Fruit fly (Drosophila melanogaster) whole organism, embryonic: ENCODE results near the gene CG16789.

Experiments
- Awh ChIP-seq: fragments of 200-800 bp; sonication (Bioruptor generic); IDR thresholded peaks from 2 replicates; pipeline ENCODE4, ENCODE4 v1.3.6; 2022; ENCODE audit warnings: missing biosample characterization, missing genetic modification characterization
- Bgb ChIP-seq: fragments of 200-800 bp; sonication (Bioruptor generic); IDR thresholded peaks from 2 replicates; pipeline ENCODE4 v1.3.6; 2022; ENCODE audit warnings: missing biosample characterization, missing genetic modification characterization; ENCODE audit not compliant: partially characterized antibody
- Blimp-1 ChIP-seq: fragments of 200-800 bp; sonication (Bioruptor generic); optimal IDR thresholded peaks from 3 replicates; lab custom pipeline; 2018; ENCODE audit warnings: missing biosample characterization, missing genetic modification characterization, mild to moderate bottlenecking, moderate library complexity, missing genetic modification reagents
- BtbVII ChIP-seq: fragments of 200-800 bp; sonication (Bioruptor generic); optimal IDR thresholded peaks from 3 replicates; lab custom pipeline; 2017; ENCODE audit warnings: missing biosample characterization, mild to moderate bottlenecking, missing genetic modification characterization
- CG1024 ChIP-seq: fragments of 200-800 bp; sonication (Bioruptor generic); IDR thresholded peaks from 2 replicates; pipeline ENCODE4 v1.3.6; 2022; ENCODE audit warnings: missing biosample characterization, missing genetic modification characterization
- CG14860 ChIP-seq: fragments of 200-800 bp; sonication (Bioruptor generic); IDR thresholded peaks from 3 replicates; pipeline ENCODE4 v1.3.6; 2022; ENCODE audit warnings: missing biosample characterization, missing genetic modification characterization; ENCODE audit not compliant: partially characterized antibody
- CG16813 ChIP-seq: fragments of 200-800 bp; sonication (Bioruptor generic); IDR thresholded peaks from 3 replicates; pipeline ENCODE4 v1.3.6; 2022; ENCODE audit warnings: missing biosample characterization, missing genetic modification characterization; ENCODE audit not compliant: partially characterized antibody
- CG16863 ChIP-seq: fragments of 200-800 bp; sonication (Bioruptor generic); optimal IDR thresholded peaks from 3 replicates; lab custom pipeline; 2016; ENCODE audit warnings: missing biosample characterization, missing genetic modification characterization
- CG18599 ChIP-seq: fragments of 200-800 bp; sonication (Bioruptor generic); optimal IDR thresholded peaks from 3 replicates; lab custom pipeline; 2017; ENCODE audit warnings: missing biosample characterization, missing genetic modification characterization, mild to moderate bottlenecking, moderate library complexity, missing genetic modification reagents
- CG2116 ChIP-seq: fragments of 200-800 bp; sonication (Bioruptor generic); optimal IDR thresholded peaks from 3 replicates; lab custom pipeline; 2018; ENCODE audit warnings: missing biosample characterization, mild to moderate bottlenecking, missing genetic modification characterization
- CG30431 ChIP-seq: fragments of 200-800 bp; sonication (Bioruptor generic); optimal IDR thresholded peaks from 2 replicates; lab custom pipeline; 2017; ENCODE audit warnings: missing biosample characterization, missing genetic modification characterization
- CG31441 ChIP-seq: fragments of 200-800 bp; sonication (Bioruptor generic); IDR thresholded peaks from 2 replicates; pipeline ENCODE4 v1.3.6; 2022; ENCODE audit warnings: missing biosample characterization, missing genetic modification characterization
- CG3163 ChIP-seq: fragments of 200-800 bp; sonication (Bioruptor generic); optimal IDR thresholded peaks from 3 replicates; lab custom pipeline; 2016; ENCODE audit warnings: missing biosample characterization, missing genetic modification characterization
- CG7963 ChIP-seq: fragments of 200-800 bp; sonication (Bioruptor generic); IDR thresholded peaks from 3 replicates; pipeline ENCODE4 v1.3.6; 2022; ENCODE audit warnings: missing biosample characterization, missing genetic modification characterization; ENCODE audit not compliant: partially characterized antibody
- Dek ChIP-seq: fragments of 200-800 bp; sonication (Bioruptor generic); optimal IDR thresholded peaks from 3 replicates; lab custom pipeline; 2019; ENCODE audit warnings: missing biosample characterization, mild to moderate bottlenecking, missing genetic modification characterization, moderate library complexity
- Dll ChIP-seq: fragments of 200-800 bp; sonication (Bioruptor generic); IDR thresholded peaks from 4 replicates; pipeline ENCODE4 v1.3.6; 2022; ENCODE audit warnings: missing biosample characterization, missing genetic modification characterization; ENCODE audit not compliant: partially characterized antibody
- Drgx ChIP-seq: fragments of 200-800 bp; sonication (Bioruptor generic); IDR thresholded peaks from 2 replicates; pipeline ENCODE4 v1.3.6; 2022; ENCODE audit warnings: missing biosample characterization, missing genetic modification characterization
- HLH4C ChIP-seq: fragments of 200-800 bp; sonication (Bioruptor generic); IDR thresholded peaks from 3 replicates; pipeline ENCODE4 v1.3.6; 2022; ENCODE audit warnings: missing biosample characterization, missing genetic modification characterization; ENCODE audit not compliant: partially characterized antibody
- Med ChIP-seq: fragments of 200-800 bp; sonication (Bioruptor generic); peaks from one replicate; lab custom pipeline; 2016; ENCODE audit warnings: missing biosample characterization, missing genetic modification characterization, mild to moderate bottlenecking, inconsistent platforms, moderate library complexity
- Pdp1 ChIP-seq, 2 experiments: fragments of 200-800 bp; sonication (Bioruptor generic); optimal IDR thresholded peaks; 3 replicates each; lab custom pipeline; 2016; ENCODE audit warnings: missing biosample characterization in 2 of 2, missing genetic modification characterization in 2 of 2, mild to moderate bottlenecking in 1 of 2, moderate library complexity in 1 of 2
- Poxn ChIP-seq: fragments of 200-800 bp; sonication (Bioruptor generic); IDR thresholded peaks from 2 replicates; pipeline ENCODE4 v1.3.6; 2022; ENCODE audit warnings: missing biosample characterization, missing genetic modification characterization
- Scr ChIP-seq: fragments of 200-800 bp; sonication (Bioruptor generic); IDR thresholded peaks from 2 replicates; pipeline ENCODE4 v1.3.6; 2022; ENCODE audit warnings: missing biosample characterization, missing genetic modification characterization; ENCODE audit not compliant: partially characterized antibody
- TFAM ChIP-seq: fragments of 200-800 bp; sonication (Bioruptor generic); optimal IDR thresholded peaks from 2 replicates; lab custom pipeline; 2017; ENCODE audit warnings: missing biosample characterization, missing genetic modification characterization, inconsistent platforms
- abd-A ChIP-seq: fragments of 200-800 bp; sonication (Bioruptor generic); optimal IDR thresholded peaks from 3 replicates; lab custom pipeline; 2019; ENCODE audit warnings: missing biosample characterization, mild to moderate bottlenecking, missing genetic modification characterization, moderate library complexity
- amos ChIP-seq: fragments of 200-800 bp; sonication (Bioruptor generic); IDR thresholded peaks from 2 replicates; pipeline ENCODE4 v1.3.6; 2022; ENCODE audit warnings: missing biosample characterization, missing genetic modification characterization; ENCODE audit not compliant: partially characterized antibody
- bbx ChIP-seq: fragments of 200-800 bp; sonication (Bioruptor generic); IDR thresholded peaks from 2 replicates; pipeline ENCODE4 v1.3.6; 2022; ENCODE audit warnings: missing biosample characterization, missing genetic modification characterization; ENCODE audit not compliant: partially characterized antibody
- bcd ChIP-seq: fragments of 200-800 bp; sonication (Bioruptor generic); optimal IDR thresholded peaks from 2 replicates; lab custom pipeline; 2017; ENCODE audit warnings: missing biosample characterization, mild to moderate bottlenecking, missing genetic modification characterization
- cas ChIP-seq: fragments of 200-800 bp; sonication (Bioruptor generic); IDR thresholded peaks from 2 replicates; pipeline ENCODE4 v1.3.6; 2022; ENCODE audit warnings: missing biosample characterization, missing genetic modification characterization
- dmrt11E ChIP-seq: fragments of 200-800 bp; sonication (Bioruptor generic); optimal IDR thresholded peaks from 3 replicates; lab custom pipeline; 2018; ENCODE audit warnings: missing biosample characterization, mild to moderate bottlenecking, missing genetic modification characterization, moderate library complexity
- gem ChIP-seq: fragments of 200-800 bp; sonication (Bioruptor generic); optimal IDR thresholded peaks from 2 replicates; lab custom pipeline; 2019; ENCODE audit warnings: missing biosample characterization, mild to moderate bottlenecking, missing genetic modification characterization, moderate library complexity
- grn ChIP-seq: fragments of 200-800 bp; sonication (Bioruptor generic); optimal IDR thresholded peaks from 3 replicates; lab custom pipeline; 2017; ENCODE audit warnings: missing biosample characterization, missing genetic modification characterization
- hb ChIP-seq: fragments of 200-800 bp; sonication (Bioruptor generic); IDR thresholded peaks from 3 replicates; pipeline ENCODE4 v1.3.6; 2022; ENCODE audit warnings: missing biosample characterization, missing genetic modification characterization; ENCODE audit not compliant: partially characterized antibody
- jumu ChIP-seq: fragments of 200-800 bp; sonication (Bioruptor generic); optimal IDR thresholded peaks from 3 replicates; lab custom pipeline; 2016; ENCODE audit warnings: missing biosample characterization, missing genetic modification characterization
- kay ChIP-seq: fragments of 200-800 bp; sonication (Bioruptor generic); optimal IDR thresholded peaks from 2 replicates; lab custom pipeline; 2016; ENCODE audit warnings: missing biosample characterization, missing genetic modification characterization
- nerfin-1 ChIP-seq: fragments of 200-800 bp; sonication (Bioruptor generic); optimal IDR thresholded peaks from 3 replicates; lab custom pipeline; 2019; ENCODE audit warnings: missing biosample characterization, mild to moderate bottlenecking, missing genetic modification characterization, moderate library complexity
- nerfin-2 ChIP-seq: fragments of 200-800 bp; sonication (Bioruptor generic); IDR thresholded peaks from 2 replicates; pipeline ENCODE4 v1.3.6; 2022; ENCODE audit warnings: missing biosample characterization, missing genetic modification characterization; ENCODE audit not compliant: partially characterized antibody
- oc ChIP-seq: fragments of 200-800 bp; sonication (Bioruptor generic); optimal IDR thresholded peaks from 2 replicates; lab custom pipeline; 2018; ENCODE audit warnings: missing biosample characterization, mild to moderate bottlenecking, missing genetic modification characterization, moderate library complexity
- salm ChIP-seq: fragments of 200-800 bp; sonication (Bioruptor generic); optimal IDR thresholded peaks from 2 replicates; lab custom pipeline; 2018; ENCODE audit warnings: missing biosample characterization, mild to moderate bottlenecking, missing genetic modification characterization
- schlank ChIP-seq: fragments of 200-800 bp; sonication (Bioruptor generic); optimal IDR thresholded peaks from 2 replicates; lab custom pipeline; 2018; ENCODE audit warnings: missing biosample characterization, mild to moderate bottlenecking, missing genetic modification characterization
- sens ChIP-seq: fragments of 200-800 bp; sonication (Bioruptor generic); peaks from one replicate; lab custom pipeline; 2016; ENCODE audit warnings: missing biosample characterization, missing genetic modification characterization
- tna ChIP-seq: fragments of 200-800 bp; sonication (Bioruptor generic); IDR thresholded peaks from 2 replicates; pipeline ENCODE4 v1.3.6; 2022; ENCODE audit warnings: missing biosample characterization, missing genetic modification characterization; ENCODE audit not compliant: partially characterized antibody
- vnd ChIP-seq: fragments of 200-800 bp; sonication (Bioruptor generic); IDR thresholded peaks from 3 replicates; pipeline ENCODE4 v1.3.6; 2022; ENCODE audit warnings: missing biosample characterization, missing genetic modification characterization; ENCODE audit not compliant: partially characterized antibody
- vvl ChIP-seq: fragments of 200-800 bp; sonication (Bioruptor generic); IDR thresholded peaks from 2 replicates; pipeline ENCODE4 v1.3.6; 2022; ENCODE audit warnings: missing biosample characterization, missing genetic modification characterization

CG16789 gene

dm6 chr3R:9606913-9607804 lies 41.2 kb downstream of the CG16789 start:
- peak; percentile 14 for TF ChIP-seq Med
- TF ChIP-seq CG3163 (GFP tag; lab: Kevin White, UChicago): no peak
- TF ChIP-seq Awh (GFP tag; lab: Robert Waterston, UW): peak; percentile 90
- TF ChIP-seq vvl (GFP tag; lab: Robert Waterston, UW): peak; percentile 19; the same call in 1 of the 2 replicates
- TF ChIP-seq Pdp1 (GFP tag; optimal IDR thresholded peaks at IDR 0.05; lab: Kevin White, UChicago): no peak
- peak; percentile 62 for TF ChIP-seq sens (GFP tag; lab: Kevin White, UChicago)
- TF ChIP-seq schlank (tag; lab: Kevin White, UChicago): no peak
- TF ChIP-seq bcd (GFP tag; lab: Kevin White, UChicago): no peak
- no peak for TF ChIP-seq CG31441 (GFP tag; lab: Robert Waterston, UW)
- TF ChIP-seq abd-A (tag; lab: Kevin White, UChicago): peak; percentile 71
- peak; percentile 11 for TF ChIP-seq oc (tag; lab: Kevin White, UChicago)
- TF ChIP-seq CG2116 (GFP tag; lab: Kevin White, UChicago): no peak
- peak; percentile 46 for TF ChIP-seq grn (GFP tag; lab: Kevin White, UChicago)
- TF ChIP-seq Blimp-1 (GFP tag; lab: Kevin White, UChicago): peak; percentile 5

dm6 chr3R:9608206-9608605 lies 42.2 kb downstream of the CG16789 start:
- no peak for TF ChIP-seq Poxn (GFP tag; lab: Robert Waterston, UW)
- peak; percentile 40; the same call in 1 of the 2 replicates for TF ChIP-seq Bgb
- TF ChIP-seq Drgx (GFP tag; lab: Robert Waterston, UW): 0 out of 2 replicates have a peak, but pooled peaks have one; percentile 15
- TF ChIP-seq cas (GFP tag; lab: Robert Waterston, UW): no peak
- TF ChIP-seq tna: peak; percentile 78
- TF ChIP-seq CG16863 (GFP tag; lab: Kevin White, UChicago): no peak
- no peak for TF ChIP-seq Dek (tag; lab: Kevin White, UChicago)
- peak; percentile 48; the same call in 1 of the 2 replicates for TF ChIP-seq Scr (GFP tag; lab: Robert Waterston, UW)
- peak; percentile 68; the same call in 2 of the 3 replicates for TF ChIP-seq CG14860 (GFP tag; lab: Robert Waterston, UW)
- peak; percentile 60 for TF ChIP-seq CG16813
- TF ChIP-seq HLH4C: peak; percentile 87
- TF ChIP-seq bbx (GFP tag; lab: Robert Waterston, UW): peak; percentile 31; the same call in 1 of the 2 replicates
- TF ChIP-seq hb: 0 out of 3 replicates have a peak, but pooled peaks have one; percentile 20
- TF ChIP-seq Dll (GFP tag; lab: Robert Waterston, UW): 0 out of 4 replicates have a peak, but pooled peaks have one; percentile 19
- TF ChIP-seq Med: peak; percentile 17
- TF ChIP-seq Pdp1 (GFP tag; optimal IDR thresholded peaks at IDR 0.05; lab: Kevin White, UChicago): peak in 1 of 2 experiments; percentile 67
- peak; percentile 50; the same call in 2 of the 3 replicates for TF ChIP-seq vnd (GFP tag; lab: Robert Waterston, UW)
- peak; percentile 58; the same call in 1 of the 3 replicates for TF ChIP-seq CG7963 (GFP tag; lab: Robert Waterston, UW)
- no peak for TF ChIP-seq dmrt11E (tag; lab: Kevin White, UChicago)
- TF ChIP-seq nerfin-2 (GFP tag; lab: Robert Waterston, UW): peak; percentile 62

dm6 chr3R:9612217-9612616 lies 46.2 kb downstream of the CG16789 start:
- TF ChIP-seq bbx (GFP tag; lab: Robert Waterston, UW) (peak; percentile 33; the same call in 1 of the 2 replicates), amos (GFP tag; lab: Robert Waterston, UW) (no peak), Med (peak; percentile 63), CG18599 (GFP tag; lab: Kevin White, UChicago) (peak; percentile 10), salm (tag; lab: Kevin White, UChicago) (no peak), CG30431 (GFP tag; lab: Kevin White, UChicago) (no peak), nerfin-1 (tag; lab: Kevin White, UChicago) (no peak), kay (GFP tag; lab: Kevin White, UChicago) (no peak), gem (tag; lab: Kevin White, UChicago) (peak; percentile 20), jumu (no peak), TFAM (GFP tag; lab: Kevin White, UChicago) (no peak), CG1024 (GFP tag; lab: Robert Waterston, UW) (no peak), BtbVII (GFP tag; lab: Kevin White, UChicago) (no peak), Dll (GFP tag; lab: Robert Waterston, UW) (peak; percentile 24; the same call in 1 of the 4 replicates)
